Worm (Caenorhabditis elegans) whole organism, L4 larva: ENCODE results near the gene R02D5.10.
A peak's percentile ranks its signal among the peaks of the same experiment; 100 is the strongest.

Experiments
- F10B5.3 ChIP-seq: sonication (generic microtip); optimal IDR thresholded peaks from 2 replicates; lab custom pipeline; 2016; ENCODE audit warnings: mild to moderate bottlenecking, missing genetic modification characterization, missing compliant biosample characterization
- F26F4.8 ChIP-seq: fragments of 200-800 bp; sonication (Bioruptor generic); conservative IDR thresholded peaks from 2 replicates; pipeline ENCODE4 v1.3.6; 2022; ENCODE audit warnings: missing genetic modification characterization, missing compliant biosample characterization
- F44E2.7 ChIP-seq: fragments of 200-800 bp; sonication (Bioruptor generic); IDR thresholded peaks from 2 replicates; pipeline ENCODE4 v2.1.2; 2022; ENCODE audit warnings: missing genetic modification characterization, missing compliant biosample characterization
- Y48G9A.11 ChIP-seq: fragments of 200-800 bp; sonication (Bioruptor generic); IDR thresholded peaks from 2 replicates; pipeline ENCODE4 v1.3.6; 2022; ENCODE audit warnings: missing genetic modification reagents, missing genetic modification characterization, missing compliant biosample characterization
- ZK337.2 ChIP-seq: fragments of 200-800 bp; sonication (Bioruptor generic); IDR thresholded peaks from 2 replicates; pipeline ENCODE4 v1.3.6; 2022; ENCODE audit warnings: missing genetic modification reagents, missing genetic modification characterization, missing compliant biosample characterization
- aha-1 ChIP-seq: fragments of 150-350 bp; peaks from one replicate; lab custom pipeline; 2014; ENCODE audit warnings: missing biosample characterization, missing genetic modification characterization
- ceh-20 ChIP-seq: fragments of 200-800 bp; sonication (Bioruptor generic); IDR thresholded peaks from 2 replicates; pipeline ENCODE4 v1.3.6; 2022; ENCODE audit warnings: missing genetic modification reagents, missing genetic modification characterization, missing compliant biosample characterization
- ceh-62 ChIP-seq: sonication (generic microtip); optimal IDR thresholded peaks from 2 replicates; lab custom pipeline; 2017; ENCODE audit warnings: missing biosample characterization, missing genetic modification characterization
- ces-1 ChIP-seq: fragments of 150-350 bp; sonication (generic microtip); optimal IDR thresholded peaks from 4 replicates; lab custom pipeline; 2014; ENCODE audit warnings: missing biosample characterization, missing genetic modification reagents, missing genetic modification characterization
- cey-2 ChIP-seq: sonication (generic microtip); optimal IDR thresholded peaks from 3 replicates; lab custom pipeline; 2017; ENCODE audit warnings: missing genetic modification characterization, mild to moderate bottlenecking, missing compliant biosample characterization, antibody characterized with exemption, borderline replicate concordance; ENCODE audit not compliant: insufficient read depth
- ctbp-1 ChIP-seq: fragments of 200-800 bp; sonication (Bioruptor generic); IDR thresholded peaks from 2 replicates; pipeline ENCODE4 v1.3.6; 2022; ENCODE audit warnings: missing genetic modification reagents, missing genetic modification characterization, missing compliant biosample characterization
- daf-16 ChIP-seq, 3 experiments: sonication (generic microtip); optimal IDR thresholded peaks; 2 replicates each; lab custom pipeline; 2016 to 2017; ENCODE audit warnings: missing genetic modification characterization in 3 of 3, missing genetic modification reagents in 3 of 3, mild to moderate bottlenecking in 2 of 3, missing compliant biosample characterization in 2 of 3, missing biosample characterization in 1 of 3, moderate library complexity in 1 of 3
- dpl-1 ChIP-seq: fragments of 150-350 bp; optimal IDR thresholded peaks from 2 replicates; lab custom pipeline; 2014; ENCODE audit warnings: missing biosample characterization, missing genetic modification reagents, missing genetic modification characterization
- duxl-1 ChIP-seq: sonication (generic microtip); optimal IDR thresholded peaks from 2 replicates; lab custom pipeline; 2016; ENCODE audit warnings: mild to moderate bottlenecking, missing genetic modification characterization, moderate library complexity, missing compliant biosample characterization; ENCODE audit not compliant: poor library complexity
- hif-1 ChIP-seq, 2 experiments: sonication (generic microtip); optimal IDR thresholded peaks; 2 replicates each; lab custom pipeline; 2016 to 2017; ENCODE audit warnings: missing compliant biosample characterization in 2 of 2, missing genetic modification characterization in 2 of 2, missing genetic modification reagents in 2 of 2, missing genotype in 2 of 2, mild to moderate bottlenecking in 1 of 2
- hlh-30 ChIP-seq: sonication (generic microtip); optimal IDR thresholded peaks from 2 replicates; lab custom pipeline; 2017; ENCODE audit warnings: antibody characterized with exemption, mild to moderate bottlenecking, missing genetic modification characterization, missing compliant biosample characterization; ENCODE audit not compliant: insufficient read depth
- hmg-1.1 ChIP-seq: fragments of 200-800 bp; sonication (Bioruptor generic); IDR thresholded peaks from 2 replicates; pipeline ENCODE4 v1.3.6; 2022; ENCODE audit warnings: missing genetic modification reagents, missing genetic modification characterization, missing compliant biosample characterization
- lin-1 ChIP-seq: fragments of 200-800 bp; sonication (Bioruptor generic); IDR thresholded peaks from 2 replicates; pipeline ENCODE4 v1.3.6; 2022; ENCODE audit warnings: missing genetic modification reagents, missing genetic modification characterization, missing compliant biosample characterization
- lin-13 ChIP-seq: fragments of 150-350 bp; optimal IDR thresholded peaks from 2 replicates; lab custom pipeline; 2014; ENCODE audit warnings: missing biosample characterization, missing genetic modification reagents, missing genetic modification characterization
- lin-38 ChIP-seq: fragments of 200-800 bp; sonication (Bioruptor generic); IDR thresholded peaks from 2 replicates; pipeline ENCODE4 v1.3.6; 2022; ENCODE audit warnings: missing genetic modification reagents, missing genetic modification characterization, missing compliant biosample characterization
- lir-3 ChIP-seq: sonication (generic microtip); optimal IDR thresholded peaks from 2 replicates; lab custom pipeline; 2016; ENCODE audit warnings: mild to moderate bottlenecking, missing genetic modification characterization, missing compliant biosample characterization
- lsy-2 ChIP-seq, 2 experiments: fragments of 150-350 bp in 1 of 2; sonication (generic microtip) in 1 of 2; optimal IDR thresholded peaks; 2 replicates each; lab custom pipeline; 2014 to 2017; ENCODE audit warnings: missing biosample characterization in 2 of 2, missing genetic modification characterization in 2 of 2
- mdt-29 ChIP-seq: fragments of 200-800 bp; sonication (Bioruptor generic); IDR thresholded peaks from 2 replicates; pipeline ENCODE4 v1.3.6; 2022; ENCODE audit warnings: missing genetic modification reagents, missing genetic modification characterization, missing compliant biosample characterization
- mep-1 ChIP-seq: fragments of 150-350 bp; sonication (generic microtip); optimal IDR thresholded peaks from 3 replicates; lab custom pipeline; 2014; ENCODE audit warnings: missing biosample characterization, missing genetic modification characterization
- mes-2 ChIP-seq: sonication (generic microtip); optimal IDR thresholded peaks from 2 replicates; lab custom pipeline; 2016; ENCODE audit warnings: missing genotype, mild to moderate bottlenecking, missing genetic modification characterization, missing compliant biosample characterization; ENCODE audit not compliant: poor library complexity, severe bottlenecking
- mxl-3 ChIP-seq: fragments of 200-800 bp; sonication (Bioruptor generic); optimal IDR thresholded peaks from 2 replicates; lab custom pipeline; 2018; ENCODE audit warnings: mild to moderate bottlenecking, missing genetic modification characterization, missing compliant biosample characterization
- nhr-102 ChIP-seq: sonication (generic microtip); optimal IDR thresholded peaks from 2 replicates; lab custom pipeline; 2016; ENCODE audit warnings: mild to moderate bottlenecking, missing genetic modification characterization, moderate library complexity, missing compliant biosample characterization
- nhr-11 ChIP-seq: fragments of 150-350 bp; optimal IDR thresholded peaks from 2 replicates; lab custom pipeline; 2014; ENCODE audit warnings: missing biosample characterization, missing genetic modification characterization
- nhr-28 ChIP-seq: fragments of 150-350 bp; optimal IDR thresholded peaks from 2 replicates; lab custom pipeline; 2014; ENCODE audit warnings: missing biosample characterization, missing genetic modification characterization
- nhr-6 ChIP-seq: fragments of 150-350 bp; optimal IDR thresholded peaks from 2 replicates; lab custom pipeline; 2014; ENCODE audit warnings: missing biosample characterization, missing genetic modification characterization
- nhr-76 ChIP-seq: fragments of 150-350 bp; optimal IDR thresholded peaks from 2 replicates; lab custom pipeline; 2014; ENCODE audit warnings: missing biosample characterization, missing genetic modification characterization
- nhr-77 ChIP-seq: fragments of 150-350 bp; optimal IDR thresholded peaks from 2 replicates; lab custom pipeline; 2014; ENCODE audit warnings: missing biosample characterization, missing genetic modification characterization
- php-3 ChIP-seq: fragments of 200-800 bp; sonication (Bioruptor generic); IDR thresholded peaks from 2 replicates; pipeline ENCODE4 v1.3.6; 2022; ENCODE audit warnings: missing genetic modification reagents, missing genetic modification characterization, missing compliant biosample characterization
- rbr-2 ChIP-seq: sonication (generic microtip); optimal IDR thresholded peaks from 2 replicates; lab custom pipeline; 2016; ENCODE audit warnings: missing genotype, missing genetic modification characterization, missing compliant biosample characterization
- spr-1 ChIP-seq: sonication (generic microtip); optimal IDR thresholded peaks from 2 replicates; lab custom pipeline; 2016; ENCODE audit warnings: mild to moderate bottlenecking, missing genetic modification characterization, missing compliant biosample characterization
- tag-97 ChIP-seq: fragments of 200-800 bp; sonication (Bioruptor generic); IDR thresholded peaks from 2 replicates; pipeline ENCODE4 v1.3.6; 2022; ENCODE audit warnings: missing genetic modification characterization, missing compliant biosample characterization
- tra-1 ChIP-seq: fragments of 200-800 bp; sonication (Bioruptor generic); IDR thresholded peaks from 2 replicates; pipeline ENCODE4 v1.3.6; 2022; ENCODE audit warnings: missing genetic modification reagents, missing genetic modification characterization, missing compliant biosample characterization
- unc-130 ChIP-seq: sonication (generic microtip); optimal IDR thresholded peaks from 2 replicates; lab custom pipeline; 2016; ENCODE audit warnings: missing genetic modification reagents, missing genetic modification characterization, missing compliant biosample characterization
- zag-1 ChIP-seq: fragments of 150-350 bp; optimal IDR thresholded peaks from 2 replicates; lab custom pipeline; 2014; ENCODE audit warnings: missing biosample characterization, missing genetic modification characterization

The R02D5.10 gene

ce11 chrV:14523788-14524582 is 41.9 kb downstream of the R02D5.10 start, which contains the start of gene ril-1:
Gene ril-1 (minus strand): TSS chrV:14524129.
- peak; percentile 75 for TF ChIP-seq mep-1 (tag; lab: Kevin White, UChicago)
- TF ChIP-seq ctbp-1 (GFP tag; lab: Robert Waterston, UW) = no peak
- peak; percentile 53 for TF ChIP-seq dpl-1
- no peak for TF ChIP-seq nhr-11
- TF ChIP-seq nhr-76 (tag; lab: Kevin White, UChicago) = no peak
- TF ChIP-seq nhr-6 (tag; lab: Kevin White, UChicago) = peak; percentile 89
- TF ChIP-seq lin-13 (GFP tag; lab: Kevin White, UChicago) = peak; percentile 40
- TF ChIP-seq rbr-2 = peak; percentile 41
- no peak for TF ChIP-seq daf-16 (GFP tag; optimal IDR thresholded peaks at IDR 0.05; lab: Kevin White, UChicago)
- TF ChIP-seq daf-16 (tag; optimal IDR thresholded peaks at IDR 0.05; lab: Kevin White, UChicago) = peak; percentile 40
- TF ChIP-seq mxl-3 (GFP tag; lab: Kevin White, UChicago) = peak; percentile 6
- peak; percentile 77 for TF ChIP-seq aha-1 (tag; lab: Kevin White, UChicago)
- no peak for TF ChIP-seq Y48G9A.11 (GFP tag; lab: Robert Waterston, UW)
- TF ChIP-seq zag-1 (tag; lab: Kevin White, UChicago) = no peak
- peak; percentile 35 for TF ChIP-seq hlh-30 (tag; lab: Kevin White, UChicago)
- peak; percentile 62 for TF ChIP-seq lin-38 (GFP tag; lab: Robert Waterston, UW)
- TF ChIP-seq nhr-28 (tag; lab: Kevin White, UChicago) = peak; percentile 59
- peak; percentile 45; the same call in 1 of the 2 replicates for TF ChIP-seq hmg-1.1
- TF ChIP-seq hif-1 (tag; optimal IDR thresholded peaks at IDR 0.05; lab: Kevin White, UChicago) = peak in 1 of 2 experiments; percentile 28
- peak in 1 of 2 experiments; percentile 66 for TF ChIP-seq lsy-2 (tag; optimal IDR thresholded peaks at IDR 0.05; lab: Kevin White, UChicago)
- peak; percentile 77 for TF ChIP-seq mes-2 (tag; lab: Kevin White, UChicago)
- TF ChIP-seq nhr-77 (tag; lab: Kevin White, UChicago) = peak; percentile 43

DNA sequence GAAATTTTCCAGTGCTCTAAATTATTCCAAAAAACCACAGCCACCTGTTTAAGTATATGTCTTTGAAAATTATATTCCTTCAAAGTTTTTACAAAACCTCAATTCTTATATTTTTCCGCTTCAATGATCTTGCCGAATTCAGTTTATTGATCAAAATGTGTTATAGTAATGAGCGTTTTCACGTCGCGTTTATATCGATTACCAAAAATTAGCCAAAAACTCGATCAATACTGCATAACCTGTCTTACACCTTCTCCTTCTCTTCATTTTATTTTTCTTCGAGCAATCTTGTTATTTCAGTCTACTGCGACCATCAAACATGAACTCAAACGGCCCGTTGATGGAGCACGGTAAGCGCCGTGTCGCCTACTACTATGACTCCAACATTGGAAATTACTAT is 43.0 kb downstream of the R02D5.10 start, which contains the start of gene hda-1:
Gene hda-1 (plus strand): TSS at position 301 of the 400 bp plus-strand sequence.
- TF ChIP-seq php-3 (no peak), cey-2 (tag; lab: Kevin White, UChicago) (no peak), ceh-20 (no peak), ZK337.2 (GFP tag; lab: Robert Waterston, UW) (no peak), nhr-102 (tag; lab: Kevin White, UChicago) (no peak), mdt-29 (no peak)

- TF ChIP-seq ces-1 = peak; percentile 53
- no peak for TF ChIP-seq nhr-28 (tag; lab: Kevin White, UChicago)
- TF ChIP-seq, all 104 proteins: peak for 1
These were observed 45.1 kb downstream of the R02D5.10 start for ce11 chrV:14527210-14527609.

DNA sequence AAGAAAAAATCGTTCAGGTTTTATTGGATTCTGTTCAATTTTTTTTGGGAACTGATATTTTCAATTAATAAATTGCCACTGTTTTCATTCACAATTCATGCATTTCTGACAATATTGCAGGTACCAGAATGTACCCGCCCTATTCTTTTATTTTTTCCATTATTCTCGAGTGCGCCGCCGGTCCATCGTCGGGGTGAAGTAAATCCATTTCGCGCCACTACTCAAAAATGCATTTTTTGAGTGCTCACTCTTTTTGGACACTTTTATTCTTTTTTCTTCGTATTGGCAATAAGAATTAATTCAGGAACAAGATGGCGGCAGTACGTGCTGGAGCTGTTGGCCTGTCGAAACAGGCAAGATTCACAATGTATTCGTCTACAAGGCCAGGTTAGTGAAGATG is 48.7 kb downstream of the R02D5.10 start, which contains the start of gene kcnl-4:
Gene kcnl-4 (plus strand): TSS at position 301 of the 400 bp plus-strand sequence.
- TF ChIP-seq ctbp-1 (GFP tag; lab: Robert Waterston, UW) (no peak), cey-2 (tag; lab: Kevin White, UChicago) (no peak), unc-130 (no peak), F10B5.3 (tag; lab: Kevin White, UChicago) (no peak), F26F4.8 (no peak), lir-3 (tag; lab: Kevin White, UChicago) (no peak), daf-16 (GFP tag; optimal IDR thresholded peaks at IDR 0.05; lab: Kevin White, UChicago) (no peak), daf-16 (tag; optimal IDR thresholded peaks at IDR 0.05; lab: Kevin White, UChicago) (no peak), php-3 (no peak), tra-1 (GFP tag; lab: Robert Waterston, UW) (no peak), F44E2.7 (GFP tag; lab: Robert Waterston, UW) (no peak), spr-1 (tag; lab: Kevin White, UChicago) (no peak), lin-1 (GFP tag; lab: Robert Waterston, UW) (no peak), tag-97 (GFP tag; lab: Robert Waterston, UW) (no peak), duxl-1 (no peak), ceh-62 (tag; lab: Kevin White, UChicago) (no peak)
